Worm (Caenorhabditis elegans): Measurements from ENCODE around the gene Y45G5AM.7.

ce11 chrV:4199185-4199584, 29.1 kb upstream of the Y45G5AM.7 start, which contains the start of gene rpac-40:
- TF ChIP-seq lin-39 (tag; optimal IDR thresholded peaks at IDR 0.05) (no peak), skn-1 (tag; optimal IDR thresholded peaks at IDR 0.05) (no peak), ztf-4 (tag; optimal IDR thresholded peaks at IDR 0.05) (no peak), F13H6.1 (tag; optimal IDR thresholded peaks at IDR 0.05) (no peak), ZK546.5 (tag; optimal IDR thresholded peaks at IDR 0.05) (no peak), zag-1 (tag; optimal IDR thresholded peaks at IDR 0.05) (no peak), nhr-12 (tag; optimal IDR thresholded peaks at IDR 0.05) (no peak), nhr-237 (tag; optimal IDR thresholded peaks at IDR 0.05) (no peak), ama-1 (optimal IDR thresholded peaks at IDR 0.05) (no peak), mdl-1 (tag; optimal IDR thresholded peaks at IDR 0.05) (no peak), ztf-11 (tag; optimal IDR thresholded peaks at IDR 0.05) (no peak), nhr-23 (tag; optimal IDR thresholded peaks at IDR 0.05) (no peak), snpc-4 (tag; optimal IDR thresholded peaks at IDR 0.05) (no peak), peb-1 (tag; optimal IDR thresholded peaks at IDR 0.05) (no peak)

Measured in whole organism, L2 larva.